Worm (Caenorhabditis elegans): ENCODE measurements around the gene R151.2.

- TF ChIP-seq skn-1 (tag; optimal IDR thresholded peaks at IDR 0.05) = no peak
- no peak for TF ChIP-seq tra-1 (GFP tag; IDR thresholded peaks at IDR 0.05)
These were observed 36.6 kb downstream of the R151.2 start for ce11 chrIII:7246389-7246788.
